Worm (Caenorhabditis elegans): Measurements from ENCODE around the gene idpp-7.

DNA sequence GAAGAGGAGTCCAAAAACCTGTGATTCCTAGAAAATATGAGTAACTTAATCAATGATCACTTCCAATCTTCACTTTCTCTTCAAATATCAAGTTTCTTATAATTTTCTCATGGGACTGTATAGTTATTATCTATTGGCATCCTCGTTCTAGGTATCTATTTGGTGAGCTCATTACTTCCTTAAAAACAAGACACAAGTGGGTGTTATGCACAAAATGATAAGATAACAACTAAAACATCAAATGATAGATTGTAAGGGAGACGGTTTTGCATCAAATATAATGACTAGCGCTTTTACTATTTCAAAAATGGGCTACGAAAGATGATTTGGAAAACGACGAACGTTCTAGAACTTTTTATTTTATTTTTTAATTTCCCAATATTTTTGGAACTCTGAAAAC, 45.3 kb downstream of the idpp-7 start, which contains the start of gene ZK897.10:
- no peak for TF ChIP-seq pes-1 (GFP tag; IDR thresholded peaks at IDR 0.05)
- no peak for TF ChIP-seq ama-1 (optimal IDR thresholded peaks at IDR 0.05)
- no peak for TF ChIP-seq scrt-1 (GFP tag; IDR thresholded peaks at IDR 0.05)
